Fruit fly (Drosophila melanogaster) whole organism, embryonic: ENCODE measurements around the gene CG42819.

Experiments used
- CG1024 ChIP-seq: fragments of 200-800 bp; sonication (Bioruptor generic); IDR thresholded peaks from 2 replicates; pipeline ENCODE4 v1.3.6; 2022; ENCODE audit warnings: missing biosample characterization, missing genetic modification characterization
- CG10274 ChIP-seq: fragments of 200-800 bp; sonication (Bioruptor generic); optimal IDR thresholded peaks from 3 replicates; lab custom pipeline; 2017; ENCODE audit warnings: missing biosample characterization, mild to moderate bottlenecking, missing genetic modification characterization
- CG10543 ChIP-seq: fragments of 200-800 bp; sonication (Bioruptor generic); optimal IDR thresholded peaks from 3 replicates; lab custom pipeline; 2017; ENCODE audit warnings: missing biosample characterization, mild to moderate bottlenecking, missing genetic modification characterization, moderate library complexity
- CG10959 ChIP-seq: fragments of 200-800 bp; sonication (Bioruptor generic); IDR thresholded peaks from 2 replicates; pipeline ENCODE4 v1.3.6; 2022; ENCODE audit warnings: missing biosample characterization, missing genetic modification characterization
- CG10979 ChIP-seq: fragments of 200-800 bp; sonication (Bioruptor generic); optimal IDR thresholded peaks from 2 replicates; lab custom pipeline; 2018; ENCODE audit warnings: missing biosample characterization, mild to moderate bottlenecking, missing genetic modification characterization, moderate library complexity
- CG11456 ChIP-seq: fragments of 200-800 bp; sonication (Bioruptor generic); IDR thresholded peaks from 3 replicates; pipeline ENCODE4 v1.3.6; 2022; ENCODE audit warnings: missing biosample characterization, missing genetic modification characterization
- CG11504 ChIP-seq: fragments of 200-800 bp; sonication (Bioruptor generic); optimal IDR thresholded peaks from 3 replicates; lab custom pipeline; 2019; ENCODE audit warnings: missing biosample characterization, mild to moderate bottlenecking, missing genetic modification characterization, moderate library complexity
- CG12236 ChIP-seq: fragments of 200-800 bp; sonication (Bioruptor generic); optimal IDR thresholded peaks from 2 replicates; lab custom pipeline; 2016; ENCODE audit warnings: missing biosample characterization, missing genetic modification characterization
- CG12769 ChIP-seq: fragments of 200-800 bp; sonication (Bioruptor generic); optimal IDR thresholded peaks from 2 replicates; lab custom pipeline; 2019; ENCODE audit warnings: missing biosample characterization, mild to moderate bottlenecking, missing genetic modification characterization, moderate library complexity
- CG14050 ChIP-seq: fragments of 200-800 bp; sonication (Bioruptor generic); IDR thresholded peaks from 3 replicates; pipeline ENCODE4 v1.3.6; 2022; ENCODE audit warnings: missing biosample characterization, missing genetic modification characterization
- CG14441 ChIP-seq: fragments of 200-800 bp; sonication (Bioruptor generic); IDR thresholded peaks from 2 replicates; pipeline ENCODE4 v1.3.6; 2022; ENCODE audit warnings: missing biosample characterization, missing genetic modification characterization
- CG18619 ChIP-seq: fragments of 200-800 bp; sonication (Bioruptor generic); optimal IDR thresholded peaks from 3 replicates; lab custom pipeline; 2017; ENCODE audit warnings: missing biosample characterization, mild to moderate bottlenecking, missing genetic modification characterization
- CG3281 ChIP-seq: fragments of 200-800 bp; sonication (Bioruptor generic); optimal IDR thresholded peaks from 3 replicates; lab custom pipeline; 2017; ENCODE audit warnings: missing biosample characterization, mild to moderate bottlenecking, missing genetic modification characterization
- CG3407 ChIP-seq: fragments of 200-800 bp; sonication (Bioruptor generic); optimal IDR thresholded peaks from 2 replicates; lab custom pipeline; 2018; ENCODE audit warnings: missing biosample characterization, mild to moderate bottlenecking, missing genetic modification characterization
- CG4282 ChIP-seq: fragments of 200-800 bp; sonication (Bioruptor generic); optimal IDR thresholded peaks from 2 replicates; lab custom pipeline; 2016; ENCODE audit warnings: missing biosample characterization, missing genetic modification characterization
- CG4360 ChIP-seq: fragments of 200-800 bp; sonication (Bioruptor generic); IDR thresholded peaks from 2 replicates; pipeline ENCODE4 v1.3.6; 2022; ENCODE audit warnings: missing biosample characterization, missing genetic modification characterization
- CG4404 ChIP-seq: fragments of 200-800 bp; sonication (Bioruptor generic); IDR thresholded peaks from 2 replicates; pipeline ENCODE4 v1.3.6; 2022; ENCODE audit warnings: missing biosample characterization, missing genetic modification characterization
- CG5180 ChIP-seq: fragments of 200-800 bp; sonication (Bioruptor generic); optimal IDR thresholded peaks from 3 replicates; lab custom pipeline; 2017; ENCODE audit warnings: missing biosample characterization, missing genetic modification characterization, mild to moderate bottlenecking, moderate library complexity, missing genetic modification reagents
- CG6175 ChIP-seq: fragments of 200-800 bp; sonication (Bioruptor generic); IDR thresholded peaks from 3 replicates; pipeline ENCODE4 v1.3.6; 2022; ENCODE audit warnings: missing biosample characterization, missing genetic modification characterization
- CG6791 ChIP-seq: fragments of 200-800 bp; sonication (Bioruptor generic); IDR thresholded peaks from 3 replicates; pipeline ENCODE4 v1.3.6; 2022; ENCODE audit warnings: missing biosample characterization, missing genetic modification characterization; ENCODE audit not compliant: partially characterized antibody
- CG7372 ChIP-seq: fragments of 200-800 bp; sonication (Bioruptor generic); IDR thresholded peaks from 2 replicates; pipeline ENCODE4 v1.3.6; 2022; ENCODE audit warnings: missing biosample characterization, missing genetic modification characterization
- CG9437 ChIP-seq: fragments of 200-800 bp; sonication (Bioruptor generic); optimal IDR thresholded peaks from 2 replicates; lab custom pipeline; 2018; ENCODE audit warnings: missing biosample characterization, mild to moderate bottlenecking, missing genetic modification characterization
- CHES-1-like ChIP-seq: fragments of 200-800 bp; sonication (Bioruptor generic); optimal IDR thresholded peaks from 2 replicates; lab custom pipeline; 2016; ENCODE audit warnings: missing biosample characterization, missing genetic modification characterization
- Camta ChIP-seq: fragments of 200-800 bp; sonication (Bioruptor generic); optimal IDR thresholded peaks from 2 replicates; lab custom pipeline; 2016; ENCODE audit warnings: missing biosample characterization, missing genetic modification characterization
- Fer1 ChIP-seq: fragments of 200-800 bp; sonication (Bioruptor generic); optimal IDR thresholded peaks from 2 replicates; lab custom pipeline; 2017; ENCODE audit warnings: missing biosample characterization, mild to moderate bottlenecking, missing genetic modification characterization
- HLH3B ChIP-seq: fragments of 200-800 bp; sonication (Bioruptor generic); IDR thresholded peaks from 2 replicates; pipeline ENCODE4 v1.3.6; 2022; ENCODE audit warnings: missing biosample characterization, missing genetic modification characterization
- HLH54F ChIP-seq: fragments of 200-800 bp; sonication (Bioruptor generic); optimal IDR thresholded peaks from 3 replicates; lab custom pipeline; 2016; ENCODE audit warnings: missing biosample characterization, missing genetic modification characterization
- Hey ChIP-seq: fragments of 200-800 bp; sonication (Bioruptor generic); optimal IDR thresholded peaks from 3 replicates; lab custom pipeline; 2018; ENCODE audit warnings: missing biosample characterization, mild to moderate bottlenecking, missing genetic modification characterization
- Hmr ChIP-seq: fragments of 200-800 bp; sonication (Bioruptor generic); optimal IDR thresholded peaks from 3 replicates; lab custom pipeline; 2017; ENCODE audit warnings: mild to moderate bottlenecking, missing biosample characterization, missing genetic modification reagents, missing genetic modification characterization
- Nf-YA ChIP-seq: fragments of 200-800 bp; sonication (Bioruptor generic); IDR thresholded peaks from 2 replicates; pipeline ENCODE4 v1.3.6; 2022; ENCODE audit warnings: missing biosample characterization, missing genetic modification characterization
- Nf-YC ChIP-seq: fragments of 200-800 bp; optimal IDR thresholded peaks from 3 replicates; lab custom pipeline; 2019; ENCODE audit warnings: missing biosample characterization, mild to moderate bottlenecking, missing genetic modification characterization, moderate library complexity
- NfI ChIP-seq: fragments of 200-800 bp; sonication (Bioruptor generic); optimal IDR thresholded peaks from 3 replicates; lab custom pipeline; 2018; ENCODE audit warnings: missing biosample characterization, mild to moderate bottlenecking, missing genetic modification characterization, moderate library complexity
- Ravus ChIP-seq: fragments of 200-800 bp; sonication (Bioruptor generic); IDR thresholded peaks from 2 replicates; pipeline ENCODE4 v1.3.6; 2022; ENCODE audit warnings: missing biosample characterization, missing genetic modification characterization
- TFAM ChIP-seq: fragments of 200-800 bp; sonication (Bioruptor generic); optimal IDR thresholded peaks from 2 replicates; lab custom pipeline; 2017; ENCODE audit warnings: missing biosample characterization, missing genetic modification characterization, inconsistent platforms
- az2 ChIP-seq: fragments of 200-800 bp; sonication (Bioruptor generic); optimal IDR thresholded peaks from 3 replicates; lab custom pipeline; 2016; ENCODE audit warnings: missing biosample characterization, missing genetic modification characterization
- bigmax ChIP-seq: fragments of 200-800 bp; sonication (Bioruptor generic); optimal IDR thresholded peaks from 2 replicates; lab custom pipeline; 2018; ENCODE audit warnings: missing biosample characterization, mild to moderate bottlenecking, missing genetic modification characterization
- chif ChIP-seq, 2 experiments: fragments of 200-800 bp; sonication (Bioruptor generic); optimal IDR thresholded peaks; 3 replicates each; lab custom pipeline; 2016; ENCODE audit warnings: missing biosample characterization in 2 of 2, missing genetic modification characterization in 2 of 2
- dmrt99B ChIP-seq: fragments of 200-800 bp; sonication (Bioruptor generic); optimal IDR thresholded peaks from 2 replicates; lab custom pipeline; 2018; ENCODE audit warnings: missing biosample characterization, mild to moderate bottlenecking, missing genetic modification characterization, moderate library complexity
- gem ChIP-seq: fragments of 200-800 bp; sonication (Bioruptor generic); optimal IDR thresholded peaks from 2 replicates; lab custom pipeline; 2019; ENCODE audit warnings: missing biosample characterization, mild to moderate bottlenecking, missing genetic modification characterization, moderate library complexity
- knrl ChIP-seq: fragments of 200-800 bp; sonication (Bioruptor generic); IDR thresholded peaks from 3 replicates; pipeline ENCODE4 v1.3.6; 2022; ENCODE audit warnings: missing biosample characterization, missing genetic modification characterization; ENCODE audit not compliant: partially characterized antibody
- nmo ChIP-seq: fragments of 200-800 bp; sonication (Bioruptor generic); optimal IDR thresholded peaks from 2 replicates; lab custom pipeline; 2018; ENCODE audit warnings: missing biosample characterization, mild to moderate bottlenecking, missing genetic modification characterization, moderate library complexity
- nom ChIP-seq: fragments of 200-800 bp; sonication (Bioruptor generic); optimal IDR thresholded peaks from 2 replicates; lab custom pipeline; 2017; ENCODE audit warnings: missing biosample characterization, missing genetic modification characterization, mild to moderate bottlenecking, moderate library complexity, missing genetic modification reagents
- pnt ChIP-seq: fragments of 200-800 bp; sonication (Bioruptor generic); optimal IDR thresholded peaks from 3 replicates; lab custom pipeline; 2016; ENCODE audit warnings: missing biosample characterization, missing genetic modification characterization
- ranshi ChIP-seq: fragments of 200-800 bp; sonication (Bioruptor generic); IDR thresholded peaks from 2 replicates; pipeline ENCODE4 v1.3.6; 2022; ENCODE audit warnings: missing biosample characterization, missing genetic modification characterization
- rib ChIP-seq: fragments of 200-800 bp; sonication (Bioruptor generic); IDR thresholded peaks from 2 replicates; pipeline ENCODE4 v1.3.6; 2022; ENCODE audit warnings: missing biosample characterization, missing genetic modification characterization
- seq ChIP-seq: fragments of 200-800 bp; sonication (Bioruptor generic); IDR thresholded peaks from 2 replicates; pipeline ENCODE4 v1.3.6; 2022; ENCODE audit warnings: missing biosample characterization, missing genetic modification characterization
- slp2 ChIP-seq: fragments of 200-800 bp; sonication (Bioruptor generic); optimal IDR thresholded peaks from 2 replicates; lab custom pipeline; 2016; ENCODE audit warnings: missing biosample characterization, missing genetic modification characterization
- tna ChIP-seq: fragments of 200-800 bp; sonication (Bioruptor generic); IDR thresholded peaks from 2 replicates; pipeline ENCODE4 v1.3.6; 2022; ENCODE audit warnings: missing biosample characterization, missing genetic modification characterization; ENCODE audit not compliant: partially characterized antibody
- tup ChIP-seq: fragments of 200-800 bp; sonication (Bioruptor generic); optimal IDR thresholded peaks from 2 replicates; lab custom pipeline; 2016; ENCODE audit warnings: missing biosample characterization, mild to moderate bottlenecking, missing genetic modification characterization, moderate library complexity
- twi ChIP-seq: fragments of 200-800 bp; optimal IDR thresholded peaks from 2 replicates; lab custom pipeline; 2019; ENCODE audit warnings: missing biosample characterization, mild to moderate bottlenecking, missing genetic modification characterization, moderate library complexity

CG42819 gene

DNA sequence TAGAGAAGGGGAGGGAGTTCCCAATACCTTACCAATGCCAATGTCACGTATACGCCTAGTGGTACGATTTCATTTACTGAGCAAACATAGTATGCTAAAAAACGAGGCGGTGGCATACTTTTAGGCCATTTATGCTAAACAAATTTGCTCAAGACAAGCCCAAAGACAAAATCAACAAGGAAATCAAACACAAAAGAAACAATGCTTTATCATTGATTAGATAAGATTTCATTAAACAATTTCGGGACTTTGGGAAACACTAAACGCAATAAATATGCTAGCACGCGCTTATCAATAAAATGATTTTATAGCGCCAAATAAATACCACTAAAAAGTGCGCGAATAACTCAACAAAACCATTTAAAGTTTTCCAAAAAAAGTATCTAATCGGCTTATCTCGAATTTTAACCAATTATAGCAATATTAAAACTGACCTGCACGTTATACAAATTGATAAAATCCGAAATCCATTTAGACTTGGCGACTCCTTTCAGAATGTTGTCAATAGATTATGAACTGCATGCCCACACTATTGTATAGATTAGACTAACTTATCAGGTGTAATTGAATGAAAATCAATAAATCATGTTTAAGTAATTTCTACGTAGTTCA, 38.5 kb downstream of the CG42819 start (continued):
- TF ChIP-seq CG4282 (no peak), CG12236 (GFP tag; lab: Kevin White, UChicago) (no peak), CG14441 (no peak), Hmr (peak; percentile 74), nom (no peak), tup (GFP tag; lab: Kevin White, UChicago) (no peak), HLH54F (GFP tag; lab: Kevin White, UChicago) (no peak), tna (GFP tag; lab: Robert Waterston, UW) (no peak), seq (GFP tag; lab: Robert Waterston, UW) (no peak), TFAM (GFP tag; lab: Kevin White, UChicago) (no peak), CG9437 (no peak), CG4404 (GFP tag; lab: Robert Waterston, UW) (no peak), chif (GFP tag; optimal IDR thresholded peaks at IDR 0.05; lab: Kevin White, UChicago) (peak in 1 of 2 experiments; percentile 11), CG11456 (GFP tag; lab: Robert Waterston, UW) (no peak), bigmax (GFP tag; lab: Kevin White, UChicago) (no peak), CG10959 (GFP tag; lab: Robert Waterston, UW) (no peak), az2 (GFP tag; lab: Kevin White, UChicago) (no peak), CG12769 (tag; lab: Kevin White, UChicago) (peak; percentile 65), CG5180 (GFP tag; lab: Kevin White, UChicago) (peak; percentile 35), Hey (peak; percentile 31), NfI (peak; percentile 2), Camta (GFP tag; lab: Kevin White, UChicago) (no peak), CG3281 (GFP tag; lab: Kevin White, UChicago) (peak; percentile 60), CG6791 (GFP tag; lab: Robert Waterston, UW) (no peak), knrl (GFP tag; lab: Robert Waterston, UW) (no peak), Fer1 (peak; percentile 75), CG14050 (GFP tag; lab: Robert Waterston, UW) (no peak; the same call in 2 of the 3 replicates), CG3407 (GFP tag; lab: Kevin White, UChicago) (peak; percentile 32), Ravus (GFP tag; lab: Robert Waterston, UW) (no peak), gem (tag; lab: Kevin White, UChicago) (peak; percentile 50), CG6175 (GFP tag; lab: Robert Waterston, UW) (no peak), twi (tag; lab: Kevin White, UChicago) (no peak), HLH3B (GFP tag; lab: Robert Waterston, UW) (peak; percentile 29; the same call in 1 of the 2 replicates), ranshi (GFP tag; lab: Robert Waterston, UW) (no peak; the same call in 1 of the 2 replicates), Nf-YA (GFP tag; lab: Robert Waterston, UW) (no peak), CG1024 (no peak), Nf-YC (tag; lab: Kevin White, UChicago) (no peak), slp2 (GFP tag; lab: Kevin White, UChicago) (no peak), CG18619 (peak; percentile 8), CG10543 (GFP tag; lab: Kevin White, UChicago) (peak; percentile 51), CG11504 (tag; lab: Kevin White, UChicago) (no peak), nmo (no peak), dmrt99B (tag; lab: Kevin White, UChicago) (peak; percentile 25), CG10274 (GFP tag; lab: Kevin White, UChicago) (no peak), pnt (GFP tag; lab: Kevin White, UChicago) (no peak), CG10979 (tag; lab: Kevin White, UChicago) (no peak), CG4360 (GFP tag; lab: Robert Waterston, UW) (no peak), CG7372 (peak; percentile 68), rib (peak; percentile 33; the same call in 1 of the 2 replicates), CHES-1-like (GFP tag; lab: Kevin White, UChicago) (no peak)
